Worm (Caenorhabditis elegans) whole organism, L1 larva: ENCODE data around the gene cgt-1.
"Not testable (repeated sequence)": the region's sequence is repeated elsewhere in the genome, so short reads cannot be mapped to it uniquely, and the experiment has no call there.

Source experiments
- C04F5.9 ChIP-seq: sonication (generic microtip); optimal IDR thresholded peaks from 2 replicates; lab custom pipeline; 2016; ENCODE audit warnings: missing genetic modification characterization, missing compliant biosample characterization
- C16A3.4 ChIP-seq: fragments of 150-350 bp; optimal IDR thresholded peaks from 2 replicates; lab custom pipeline; 2014; ENCODE audit warnings: missing biosample characterization, missing genetic modification characterization
- C34B4.2 ChIP-seq: sonication (generic microtip); optimal IDR thresholded peaks from 2 replicates; lab custom pipeline; 2017; ENCODE audit warnings: mild to moderate bottlenecking, missing genetic modification characterization, missing compliant biosample characterization
- F16B12.6 ChIP-seq: fragments of 150-350 bp; optimal IDR thresholded peaks from 2 replicates; lab custom pipeline; 2014; ENCODE audit warnings: missing biosample characterization, missing genetic modification characterization
- ama-1 ChIP-seq: fragments of 150-350 bp; optimal IDR thresholded peaks from 2 replicates; lab custom pipeline; 2014
- ceh-88 ChIP-seq: fragments of 200-800 bp; sonication (Bioruptor generic); IDR thresholded peaks from 2 replicates; pipeline ENCODE4 v1.3.6; 2022; ENCODE audit warnings: missing genetic modification characterization, missing compliant biosample characterization
- dsc-1 ChIP-seq: sonication (generic microtip); optimal IDR thresholded peaks from 2 replicates; lab custom pipeline; 2016; ENCODE audit warnings: mild to moderate bottlenecking, missing genetic modification characterization, missing compliant biosample characterization
- efl-1 ChIP-seq, 4 experiments: fragments of 150-350 bp; optimal IDR thresholded peaks in 3 of 4; peaks in 1 of 4; 1 replicate in 1 of 4; 2 replicates in 3 of 4; lab custom pipeline; 2014; ENCODE audit warnings: missing biosample characterization in 2 of 4, missing genetic modification characterization in 2 of 4, missing genetic modification reagents in 2 of 4
- efl-3 ChIP-seq: fragments of 200-800 bp; sonication (Bioruptor generic); optimal IDR thresholded peaks from 2 replicates; lab custom pipeline; 2018; ENCODE audit warnings: mild to moderate bottlenecking, missing genetic modification characterization, missing compliant biosample characterization
- elt-2 ChIP-seq: sonication (generic microtip); optimal IDR thresholded peaks from 2 replicates; lab custom pipeline; 2016; ENCODE audit warnings: missing genetic modification characterization, mild to moderate bottlenecking, inconsistent platforms, missing compliant biosample characterization, missing genetic modification reagents
- grh-1 ChIP-seq: fragments of 200-800 bp; sonication (Bioruptor generic); IDR thresholded peaks from 2 replicates; pipeline ENCODE4 v1.3.6; 2022; ENCODE audit warnings: missing genetic modification reagents, missing genetic modification characterization, missing compliant biosample characterization
- isw-1 ChIP-seq: fragments of 200-800 bp; sonication (Bioruptor generic); IDR thresholded peaks from 2 replicates; pipeline ENCODE4 v1.3.6; 2022; ENCODE audit warnings: missing genetic modification characterization, missing compliant biosample characterization
- jun-1 ChIP-seq: fragments of 150-350 bp; optimal IDR thresholded peaks from 2 replicates; lab custom pipeline; 2014; ENCODE audit warnings: missing biosample characterization, missing genetic modification reagents, missing genetic modification characterization
- lin-13 ChIP-seq: fragments of 150-350 bp; optimal IDR thresholded peaks from 2 replicates; lab custom pipeline; 2014; ENCODE audit warnings: missing biosample characterization, missing genetic modification reagents, missing genetic modification characterization
- lin-15B ChIP-seq: fragments of 150-350 bp; sonication (generic microtip); optimal IDR thresholded peaks from 3 replicates; lab custom pipeline; 2014; ENCODE audit warnings: missing biosample characterization, missing genetic modification characterization
- lin-39 ChIP-seq: fragments of 150-350 bp; optimal IDR thresholded peaks from 2 replicates; lab custom pipeline; 2014; ENCODE audit warnings: missing biosample characterization, missing genetic modification reagents, missing genetic modification characterization
- lir-3 ChIP-seq: sonication (generic microtip); optimal IDR thresholded peaks from 2 replicates; lab custom pipeline; 2016; ENCODE audit warnings: mild to moderate bottlenecking, missing genetic modification characterization, moderate library complexity, missing compliant biosample characterization; ENCODE audit not compliant: poor library complexity
- mdl-1 ChIP-seq, 2 experiments: fragments of 150-350 bp; optimal IDR thresholded peaks; 2 replicates each; lab custom pipeline; 2014 to 2017; ENCODE audit warnings: missing biosample characterization in 2 of 2, missing genetic modification characterization in 2 of 2, inconsistent platforms in 1 of 2
- mef-2 ChIP-seq: fragments of 150-350 bp; optimal IDR thresholded peaks from 2 replicates; lab custom pipeline; 2014; ENCODE audit warnings: missing biosample characterization, missing genetic modification characterization
- nhr-20 ChIP-seq: sonication (generic microtip); optimal IDR thresholded peaks from 2 replicates; lab custom pipeline; 2016; ENCODE audit warnings: mild to moderate bottlenecking, missing genetic modification characterization, missing compliant biosample characterization
- nhr-47 ChIP-seq: sonication (generic microtip); optimal IDR thresholded peaks from 2 replicates; lab custom pipeline; 2016; ENCODE audit warnings: mild to moderate bottlenecking, missing genetic modification characterization, moderate library complexity, missing compliant biosample characterization
- nhr-71 ChIP-seq: sonication (generic microtip); optimal IDR thresholded peaks from 2 replicates; lab custom pipeline; 2016; ENCODE audit warnings: mild to moderate bottlenecking, missing genetic modification characterization, moderate library complexity, missing compliant biosample characterization
- nhr-84 ChIP-seq: sonication (generic microtip); optimal IDR thresholded peaks from 2 replicates; lab custom pipeline; 2017; ENCODE audit warnings: missing biosample characterization, missing genetic modification characterization
- nhr-90 ChIP-seq: sonication (generic microtip); optimal IDR thresholded peaks from 2 replicates; lab custom pipeline; 2016; ENCODE audit warnings: mild to moderate bottlenecking, missing genetic modification characterization, missing compliant biosample characterization; ENCODE audit not compliant: poor library complexity
- pag-3 ChIP-seq: sonication (generic microtip); optimal IDR thresholded peaks from 2 replicates; lab custom pipeline; 2017; ENCODE audit warnings: missing genetic modification characterization, mild to moderate bottlenecking, missing compliant biosample characterization, antibody characterized with exemption, borderline replicate concordance; ENCODE audit not compliant: insufficient read depth
- snpc-4 ChIP-seq: fragments of 150-350 bp; optimal IDR thresholded peaks from 2 replicates; lab custom pipeline; 2014; ENCODE audit warnings: missing biosample characterization, missing genetic modification characterization
- snu-23 ChIP-seq: sonication (generic microtip); optimal IDR thresholded peaks from 2 replicates; lab custom pipeline; 2016; ENCODE audit warnings: missing genetic modification characterization, missing compliant biosample characterization
- swsn-7 ChIP-seq: sonication (generic microtip); optimal IDR thresholded peaks from 2 replicates; lab custom pipeline; 2016; ENCODE audit warnings: missing genetic modification characterization, missing compliant biosample characterization
- unc-130 ChIP-seq: fragments of 150-350 bp; optimal IDR thresholded peaks from 2 replicates; lab custom pipeline; 2017; ENCODE audit warnings: missing biosample characterization, missing genetic modification characterization, inconsistent platforms
- unc-30 ChIP-seq: sonication (generic microtip); optimal IDR thresholded peaks from 2 replicates; lab custom pipeline; 2017; ENCODE audit warnings: missing biosample characterization, missing genetic modification characterization
- unc-62 ChIP-seq: fragments of 150-350 bp; optimal IDR thresholded peaks from 2 replicates; lab custom pipeline; 2014; ENCODE audit warnings: missing biosample characterization, missing genetic modification reagents, missing genetic modification characterization
- unc-98 ChIP-seq: fragments of 200-800 bp; sonication (Bioruptor generic); IDR thresholded peaks from 2 replicates; pipeline ENCODE4 v1.3.6; 2022; ENCODE audit warnings: missing genetic modification characterization, missing compliant biosample characterization
- zip-4 ChIP-seq: fragments of 200-800 bp; sonication (Bioruptor generic); optimal IDR thresholded peaks from 2 replicates; lab custom pipeline; 2018; ENCODE audit warnings: mild to moderate bottlenecking, missing genetic modification characterization, moderate library complexity, missing compliant biosample characterization
- ztf-4 ChIP-seq: fragments of 150-350 bp; optimal IDR thresholded peaks from 2 replicates; lab custom pipeline; 2014; ENCODE audit warnings: missing biosample characterization, missing genetic modification characterization

The cgt-1 gene

DNA sequence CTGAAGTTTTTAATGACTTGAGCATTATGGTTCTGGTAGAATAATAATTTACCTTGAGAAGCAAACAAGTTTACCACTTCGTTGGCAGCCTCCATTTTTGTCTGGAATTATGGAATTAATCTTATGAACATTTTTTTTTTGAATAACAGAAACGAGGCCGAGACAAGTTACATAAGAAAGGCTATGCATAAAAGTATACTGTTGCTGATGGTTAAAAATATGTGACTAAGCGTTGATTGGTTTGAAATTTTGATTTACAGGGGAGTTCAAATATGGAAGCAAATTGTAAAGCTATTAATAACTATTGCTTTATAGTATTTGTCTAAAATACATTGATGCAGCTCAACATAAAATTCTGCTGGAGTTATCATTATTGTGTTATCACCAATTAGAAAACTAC lies at the start of gene cgt-1:
cgt-1 (minus strand) TSS at position 101 of the 400 bp plus-strand sequence.
- TF ChIP-seq isw-1 (no peak), lir-3 (tag; lab: Kevin White, UChicago) (no peak), mef-2 (tag; lab: Kevin White, UChicago) (no peak), elt-2 (tag; lab: Kevin White, UChicago) (peak; percentile 24), ceh-88 (GFP tag; lab: Robert Waterston, UW) (no peak), nhr-84 (no peak)

DNA sequence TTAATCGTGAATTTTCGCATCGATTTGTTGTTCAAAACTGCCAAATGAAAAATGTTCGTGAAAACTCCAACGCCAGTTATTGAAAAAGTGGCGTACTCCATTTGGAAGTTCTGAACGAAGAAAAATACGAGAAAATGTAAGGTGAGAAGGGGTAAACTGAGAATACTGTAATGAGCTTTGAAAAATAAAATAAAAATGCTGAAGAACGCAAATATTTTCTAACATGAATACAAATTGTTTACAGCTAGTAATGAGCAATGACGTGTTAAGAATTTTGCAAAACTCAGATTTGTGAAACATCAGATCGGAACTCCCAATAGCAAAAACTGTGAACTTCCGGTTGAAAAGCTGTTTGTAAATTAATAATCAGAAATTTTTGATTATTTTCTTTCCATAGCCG lies 43.7 kb upstream of the cgt-1 start, which contains the start of gene srw-26:
srw-26 (minus strand) TSS at position 101 of the 400 bp plus-strand sequence.
- TF ChIP-seq zip-4, result no peak
- TF ChIP-seq C04F5.9 (tag; lab: Kevin White, UChicago), result no peak
- no peak for TF ChIP-seq C16A3.4 (tag; lab: Kevin White, UChicago)
- no peak for TF ChIP-seq nhr-71 (tag; lab: Kevin White, UChicago)
- no peak for TF ChIP-seq F16B12.6 (tag; lab: Kevin White, UChicago)
- TF ChIP-seq nhr-47 (tag; lab: Kevin White, UChicago), result no peak
- no peak for TF ChIP-seq unc-98
- TF ChIP-seq pag-3, result no peak
- no peak for TF ChIP-seq snpc-4 (tag; lab: Kevin White, UChicago)
- no peak for TF ChIP-seq lin-39 (tag; lab: Kevin White, UChicago)
- TF ChIP-seq ztf-4 (tag; lab: Kevin White, UChicago), result no peak
- no peak for TF ChIP-seq nhr-90 (tag; lab: Kevin White, UChicago)
- TF ChIP-seq, all 84 proteins: peak for 0

DNA sequence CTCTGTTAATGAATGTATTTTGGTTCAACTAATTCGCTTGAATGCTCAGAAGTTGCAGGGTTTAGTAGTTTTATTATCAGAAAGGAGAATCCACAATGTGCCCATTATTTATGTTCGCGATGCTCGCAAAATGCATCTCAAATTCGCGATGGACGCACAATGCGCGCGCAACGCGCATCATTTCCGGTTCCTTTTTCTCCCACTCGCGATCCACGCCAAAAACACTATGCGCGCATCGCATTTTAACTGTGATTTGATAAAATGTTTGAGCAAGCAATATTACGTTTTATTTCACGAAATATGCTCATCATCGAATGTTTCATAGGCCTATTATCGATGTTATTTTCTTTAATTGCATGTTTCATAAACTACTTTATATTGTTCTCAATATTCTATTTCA lies 41.2 kb upstream of the cgt-1 start, which contains the start of gene srbc-77:
srbc-77 (plus strand) TSS at position 301 of the 400 bp plus-strand sequence.
- not testable (repeated sequence) for TF ChIP-seq C34B4.2, swsn-7, mef-2 (tag; lab: Kevin White, UChicago)
- TF ChIP-seq, all 84 proteins: peak for 0; not testable (repeated sequence) for 84

DNA sequence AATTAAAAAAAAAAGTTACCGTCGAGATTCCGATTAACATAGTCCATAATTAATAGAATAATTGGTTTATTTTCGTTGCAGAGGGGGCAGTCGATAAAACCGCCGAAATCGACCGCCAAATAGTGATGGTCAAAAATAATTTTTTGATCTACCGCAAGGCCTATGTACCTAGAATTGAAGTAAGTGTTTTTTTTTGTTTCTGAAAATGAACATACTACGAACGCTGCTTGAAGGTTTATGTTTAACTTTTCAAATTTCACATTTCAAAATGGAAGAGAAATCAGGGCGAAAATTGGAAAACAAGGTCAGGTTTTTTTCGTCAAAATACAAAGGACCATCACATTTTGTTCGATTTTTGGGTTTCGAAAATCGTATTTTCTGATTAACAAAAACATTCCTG lies 39.7 kb upstream of the cgt-1 start, which contains the start of gene pzf-1:
pzf-1 (minus strand) TSS at position 101 of the 400 bp plus-strand sequence.
- TF ChIP-seq nhr-71 (tag; lab: Kevin White, UChicago) (no peak), unc-30 (no peak), unc-130 (tag; lab: Kevin White, UChicago) (no peak), jun-1 (tag; lab: Kevin White, UChicago) (no peak), efl-1 (optimal IDR thresholded peaks at IDR 0.05; lab: Kevin White, UChicago) (no peak), efl-1 (GFP tag; optimal IDR thresholded peaks at IDR 0.05 in 1 of 2; lab: Kevin White, UChicago) (no peak), snu-23 (GFP tag; lab: Kevin White, UChicago) (no peak), dsc-1 (tag; lab: Kevin White, UChicago) (no peak), mdl-1 (tag; optimal IDR thresholded peaks at IDR 0.05; lab: Kevin White, UChicago) (no peak), zip-4 (no peak), C04F5.9 (tag; lab: Kevin White, UChicago) (no peak), ama-1 (lab: Kevin White, UChicago) (no peak), nhr-90 (tag; lab: Kevin White, UChicago) (no peak), elt-2 (tag; lab: Kevin White, UChicago) (no peak), lin-13 (GFP tag; lab: Kevin White, UChicago) (no peak), lin-15B (no peak), isw-1 (no peak), pag-3 (no peak), grh-1 (GFP tag; lab: Robert Waterston, UW) (no peak), lin-39 (tag; lab: Kevin White, UChicago) (no peak), efl-3 (no peak)

DNA sequence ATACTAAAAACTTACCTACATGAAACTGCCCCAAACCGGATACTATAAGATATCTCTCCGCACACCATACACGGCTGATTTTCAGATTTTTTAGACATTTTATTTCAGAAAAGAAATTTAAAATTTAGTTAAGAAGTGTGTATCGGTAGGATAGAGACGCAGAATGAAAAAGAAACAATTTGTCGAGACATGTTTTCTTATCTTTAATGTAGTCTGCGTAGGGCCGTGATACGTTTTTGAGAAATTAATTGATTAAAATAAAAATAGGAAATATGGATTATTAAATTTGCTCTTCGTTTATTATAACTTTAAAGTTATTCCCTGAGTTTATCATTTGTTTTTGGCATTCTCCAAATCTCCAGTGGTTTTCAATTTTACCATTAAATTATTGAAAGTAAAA lies 35.7 kb upstream of the cgt-1 start, which contains the start of gene nhr-108:
nhr-108 (minus strand) TSS at position 166 of the 400 bp plus-strand sequence.
- TF ChIP-seq unc-62 (GFP tag; lab: Kevin White, UChicago) (no peak), zip-4 (no peak), elt-2 (tag; lab: Kevin White, UChicago) (peak; percentile 22), efl-1 (optimal IDR thresholded peaks at IDR 0.05; lab: Kevin White, UChicago) (no peak), efl-1 (GFP tag; optimal IDR thresholded peaks at IDR 0.05 in 1 of 2; lab: Kevin White, UChicago) (peak in 1 of 2 experiments; percentile 85), nhr-20 (tag; lab: Kevin White, UChicago) (no peak)
- TF ChIP-seq, all 84 proteins: peak for 2
